Fruit fly (Drosophila melanogaster) whole organism: Measurements from ENCODE around the gene abs.
"Not testable (repeated sequence)": the region's sequence is repeated elsewhere in the genome, so short reads cannot be mapped to it uniquely, and the experiment has no call there.

Experiments
- CG8478 ChIP-seq: fragments of >200 bp; optimal IDR thresholded peaks from 2 replicates; lab custom pipeline; 2018; ENCODE audit warnings: inconsistent platforms
- Dll ChIP-seq: fragments of >200 bp; optimal IDR thresholded peaks from 2 replicates; lab custom pipeline; 2017
- EcR ChIP-seq, 2 experiments: fragments of >200 bp; optimal IDR thresholded peaks; 2 replicates each; lab custom pipeline; 2017; ENCODE audit warnings: missing biosample characterization in 2 of 2, missing genetic modification characterization in 2 of 2, missing genetic modification reagents in 2 of 2
- pan ChIP-seq: fragments of >200 bp; optimal IDR thresholded peaks from 2 replicates; lab custom pipeline; 2017
- psq ChIP-seq: fragments of >200 bp; optimal IDR thresholded peaks from 2 replicates; lab custom pipeline; 2017
- usp ChIP-seq: fragments of >200 bp; optimal IDR thresholded peaks from 2 replicates; lab custom pipeline; 2017; ENCODE audit warnings: missing biosample characterization, missing genetic modification characterization, mixed read lengths

Gene abs

dm6 chr3R:4233018-4233385, at the start of gene abs:
Gene abs, plus strand, starts transcription at chr3R:4233047.
- no peak for TF ChIP-seq pan (lab: Kevin White, UChicago)
- TF ChIP-seq CG8478 (lab: Kevin White, UChicago) = no peak
- TF ChIP-seq Dll (lab: Kevin White, UChicago) = no peak
- TF ChIP-seq usp = no peak
- TF ChIP-seq psq = no peak
- TF ChIP-seq EcR (GFP tag; optimal IDR thresholded peaks at IDR 0.05; lab: Kevin White, UChicago) = no peak

- TF ChIP-seq pan (lab: Kevin White, UChicago) = no peak
- TF ChIP-seq Dll (lab: Kevin White, UChicago) = no peak
- TF ChIP-seq usp = no peak
- no peak for TF ChIP-seq psq
- TF ChIP-seq CG8478 (lab: Kevin White, UChicago) = no peak
- TF ChIP-seq EcR (GFP tag; optimal IDR thresholded peaks at IDR 0.05; lab: Kevin White, UChicago) = no peak
Observed at dm6 chr3R:4186820-4187540, 45.9 kb upstream of the abs start.

dm6 chr3R:4190160-4190559, 42.7 kb upstream of the abs start, which contains the start of gene Dsk:
Gene Dsk, minus strand, starts transcription at chr3R:4190260.
- TF ChIP-seq psq = no peak
- TF ChIP-seq EcR (GFP tag; optimal IDR thresholded peaks at IDR 0.05; lab: Kevin White, UChicago) = no peak
- TF ChIP-seq Dll (lab: Kevin White, UChicago) = no peak
- no peak for TF ChIP-seq pan (lab: Kevin White, UChicago)
- no peak for TF ChIP-seq usp
- TF ChIP-seq CG8478 (lab: Kevin White, UChicago) = no peak

- TF ChIP-seq EcR (GFP tag; optimal IDR thresholded peaks at IDR 0.05; lab: Kevin White, UChicago) (no peak), pan (lab: Kevin White, UChicago) (no peak), Dll (lab: Kevin White, UChicago) (no peak), usp (no peak), psq (no peak), CG8478 (lab: Kevin White, UChicago) (no peak)
Observed at dm6 chr3R:4197055-4197454, 35.8 kb upstream of the abs start, which contains the start of gene beta-Man. Gene beta-Man, plus strand, starts transcription at chr3R:4197206.

- not testable (repeated sequence) for TF ChIP-seq CG8478 (lab: Kevin White, UChicago); EcR (GFP tag; optimal IDR thresholded peaks at IDR 0.05; lab: Kevin White, UChicago); psq
Observed at dm6 chr3R:4211483-4211882, 21.4 kb upstream of the abs start, which contains the start of gene aux. Gene aux, plus strand, starts transcription at chr3R:4211783.

dm6 chr3R:4214038-4214437, 18.8 kb upstream of the abs start:
- TF ChIP-seq CG8478 (lab: Kevin White, UChicago) (no peak), psq (no peak), EcR (GFP tag; optimal IDR thresholded peaks at IDR 0.05; lab: Kevin White, UChicago) (peak in 1 of 2 experiments; percentile 70)

dm6 chr3R:4214601-4215000, 18.2 kb upstream of the abs start:
- TF ChIP-seq Dll (lab: Kevin White, UChicago) (peak; percentile 14), usp (no peak)

dm6 chr3R:4215264-4215993, 17.4 kb upstream of the abs start, which contains the start of gene CG14636:
Gene CG14636, minus strand, starts transcription at chr3R:4215314.
- peak; percentile 18 for TF ChIP-seq Dll (lab: Kevin White, UChicago)
- no peak for TF ChIP-seq EcR (GFP tag; optimal IDR thresholded peaks at IDR 0.05; lab: Kevin White, UChicago)

- TF ChIP-seq psq (no peak), usp (no peak), EcR (GFP tag; optimal IDR thresholded peaks at IDR 0.05; lab: Kevin White, UChicago) (no peak), pan (lab: Kevin White, UChicago) (no peak), Dll (lab: Kevin White, UChicago) (no peak), CG8478 (lab: Kevin White, UChicago) (no peak)
Observed at dm6 chr3R:4220030-4220429, 12.8 kb upstream of the abs start, which contains the start of gene CG31516. Gene CG31516, minus strand, starts transcription at chr3R:4220130.

- TF ChIP-seq pan (lab: Kevin White, UChicago) (no peak), CG8478 (lab: Kevin White, UChicago) (no peak), EcR (GFP tag; optimal IDR thresholded peaks at IDR 0.05; lab: Kevin White, UChicago) (no peak), usp (no peak), Dll (lab: Kevin White, UChicago) (no peak), psq (no peak)
Observed at dm6 chr3R:4220780-4221179, 12.1 kb upstream of the abs start.

dm6 chr3R:4228426-4228825, 4.4 kb upstream of the abs start:
- TF ChIP-seq Dll (lab: Kevin White, UChicago) = no peak
- no peak for TF ChIP-seq usp

- TF ChIP-seq pan (lab: Kevin White, UChicago) = no peak
- no peak for TF ChIP-seq CG8478 (lab: Kevin White, UChicago)
- no peak for TF ChIP-seq EcR (GFP tag; optimal IDR thresholded peaks at IDR 0.05; lab: Kevin White, UChicago)
- TF ChIP-seq psq = no peak
- TF ChIP-seq usp = no peak
- TF ChIP-seq Dll (lab: Kevin White, UChicago) = no peak
Observed at dm6 chr3R:4229137-4229764, 3.6 kb upstream of the abs start, which contains the start of gene DhpD. Gene DhpD, minus strand, starts transcription at chr3R:4229238.
